In genomic region chrX:6705059-6705802, dm6 we compare ENCODE assay signal across 1 fruit fly cellular context.
TF ChIP-seq lines count a peak whose summit lies in the region.

No protein-coding gene starts in this region.

TF ChIP-seq in whole organism, embryonic, 481 proteins besides CTCF, POLR2A, EP300 and RAD21 (continued from another document):
- peak; percentile 74 for TF ChIP-seq sens (GFP tag; lab: Kevin White, UChicago)
